Fruit fly (Drosophila melanogaster) whole organism, embryonic: ENCODE data around the gene ProRS-m.
A peak's percentile ranks its signal among the peaks of the same experiment; 100 is the strongest.

Source experiments
- Adf1 ChIP-seq: fragments of 200-800 bp; sonication (Bioruptor generic); IDR thresholded peaks from 2 replicates; pipeline ENCODE4 v1.3.6; 2022; ENCODE audit warnings: missing biosample characterization, missing genetic modification characterization
- Atf3 ChIP-seq: fragments of 200-800 bp; sonication (Bioruptor generic); optimal IDR thresholded peaks from 3 replicates; lab custom pipeline; 2016; ENCODE audit warnings: missing biosample characterization, missing genetic modification characterization
- B-H2 ChIP-seq: fragments of 200-800 bp; sonication (Bioruptor generic); optimal IDR thresholded peaks from 2 replicates; lab custom pipeline; 2018; ENCODE audit warnings: missing biosample characterization, mild to moderate bottlenecking, missing genetic modification characterization
- CG10462 ChIP-seq: fragments of 200-800 bp; sonication (Bioruptor generic); optimal IDR thresholded peaks from 2 replicates; lab custom pipeline; 2016; ENCODE audit warnings: missing biosample characterization, missing genetic modification characterization
- CG13287 ChIP-seq: fragments of 200-800 bp; sonication (Bioruptor generic); IDR thresholded peaks from 2 replicates; pipeline ENCODE4 v1.3.6; 2022; ENCODE audit warnings: missing biosample characterization, missing genetic modification characterization; ENCODE audit not compliant: partially characterized antibody
- CG14965 ChIP-seq: fragments of 200-800 bp; sonication (Bioruptor generic); optimal IDR thresholded peaks from 2 replicates; lab custom pipeline; 2016; ENCODE audit warnings: missing biosample characterization, missing genetic modification characterization, borderline replicate concordance
- CG15601 ChIP-seq: fragments of 200-800 bp; sonication (Bioruptor generic); optimal IDR thresholded peaks from 3 replicates; lab custom pipeline; 2019; ENCODE audit warnings: missing biosample characterization, mild to moderate bottlenecking, missing genetic modification characterization, moderate library complexity
- CG16815 ChIP-seq: fragments of 200-800 bp; sonication (Bioruptor generic); optimal IDR thresholded peaks from 3 replicates; lab custom pipeline; 2017; ENCODE audit warnings: missing biosample characterization, mild to moderate bottlenecking, missing genetic modification characterization
- CG1832 ChIP-seq: fragments of 200-800 bp; sonication (Bioruptor generic); optimal IDR thresholded peaks from 2 replicates; lab custom pipeline; 2017; ENCODE audit warnings: missing biosample characterization, mild to moderate bottlenecking, missing genetic modification characterization, inconsistent platforms
- CG2678 ChIP-seq: fragments of 200-800 bp; sonication (Bioruptor generic); optimal IDR thresholded peaks from 3 replicates; lab custom pipeline; 2019; ENCODE audit warnings: missing biosample characterization, mild to moderate bottlenecking, missing genetic modification characterization, moderate library complexity
- CG2712 ChIP-seq: fragments of 200-800 bp; optimal IDR thresholded peaks from 3 replicates; lab custom pipeline; 2019; ENCODE audit warnings: missing biosample characterization, mild to moderate bottlenecking, missing genetic modification characterization, moderate library complexity
- CG30403 ChIP-seq: fragments of 200-800 bp; sonication (Bioruptor generic); optimal IDR thresholded peaks from 3 replicates; lab custom pipeline; 2016; ENCODE audit warnings: missing biosample characterization, missing genetic modification characterization
- CG3065 ChIP-seq: fragments of 200-800 bp; sonication (Bioruptor generic); optimal IDR thresholded peaks from 2 replicates; lab custom pipeline; 2016; ENCODE audit warnings: missing biosample characterization, missing genetic modification characterization
- CG3281 ChIP-seq: fragments of 200-800 bp; sonication (Bioruptor generic); optimal IDR thresholded peaks from 3 replicates; lab custom pipeline; 2017; ENCODE audit warnings: missing biosample characterization, mild to moderate bottlenecking, missing genetic modification characterization
- CG33213 ChIP-seq: fragments of 200-800 bp; sonication (Bioruptor generic); optimal IDR thresholded peaks from 3 replicates; lab custom pipeline; 2016; ENCODE audit warnings: missing biosample characterization, missing genetic modification characterization
- CG43689 ChIP-seq: fragments of 200-800 bp; sonication (Bioruptor generic); IDR thresholded peaks from 2 replicates; pipeline ENCODE4 v1.3.6; 2022; ENCODE audit warnings: missing biosample characterization, missing genetic modification characterization
- CG5245 ChIP-seq: fragments of 200-800 bp; sonication (Bioruptor generic); optimal IDR thresholded peaks from 3 replicates; lab custom pipeline; 2016; ENCODE audit warnings: missing biosample characterization, missing genetic modification characterization
- CG5953 ChIP-seq: fragments of 200-800 bp; sonication (Bioruptor generic); IDR thresholded peaks from 2 replicates; pipeline ENCODE4 v1.3.6; 2022; ENCODE audit warnings: missing biosample characterization, missing genetic modification characterization
- CG6791 ChIP-seq: fragments of 200-800 bp; sonication (Bioruptor generic); IDR thresholded peaks from 3 replicates; pipeline ENCODE4 v1.3.6; 2022; ENCODE audit warnings: missing biosample characterization, missing genetic modification characterization; ENCODE audit not compliant: partially characterized antibody
- CG7357 ChIP-seq: fragments of 200-800 bp; sonication (Bioruptor generic); IDR thresholded peaks from 3 replicates; pipeline ENCODE4 v1.3.6; 2022; ENCODE audit warnings: missing biosample characterization, missing genetic modification characterization
- CG8089 ChIP-seq: fragments of 200-800 bp; sonication (Bioruptor generic); optimal IDR thresholded peaks from 3 replicates; lab custom pipeline; 2016; ENCODE audit warnings: missing biosample characterization, missing genetic modification characterization
- CG8765 ChIP-seq: fragments of 200-800 bp; sonication (Bioruptor generic); IDR thresholded peaks from 2 replicates; pipeline ENCODE4 v1.3.6; 2022; ENCODE audit warnings: missing biosample characterization, missing genetic modification characterization
- CkIIα-i1 ChIP-seq: fragments of 200-800 bp; sonication (Bioruptor generic); IDR thresholded peaks from 2 replicates; pipeline ENCODE4 v1.3.6; 2022; ENCODE audit warnings: missing biosample characterization, missing genetic modification characterization
- Dad ChIP-seq: fragments of 200-800 bp; sonication (Bioruptor generic); optimal IDR thresholded peaks from 3 replicates; lab custom pipeline; 2016; ENCODE audit warnings: missing biosample characterization, missing genetic modification characterization
- E2f1 ChIP-seq: fragments of 200-800 bp; sonication (Bioruptor generic); IDR thresholded peaks from 2 replicates; pipeline ENCODE4 v1.3.6; 2022; ENCODE audit warnings: missing biosample characterization, missing genetic modification characterization
- ERR ChIP-seq: fragments of 200-800 bp; sonication (Bioruptor generic); optimal IDR thresholded peaks from 2 replicates; lab custom pipeline; 2016; ENCODE audit warnings: missing biosample characterization, missing genetic modification characterization
- HmgZ ChIP-seq: fragments of 200-800 bp; sonication (Bioruptor generic); optimal IDR thresholded peaks from 2 replicates; lab custom pipeline; 2018; ENCODE audit warnings: missing biosample characterization, mild to moderate bottlenecking, missing genetic modification characterization
- Hr51 ChIP-seq, 2 experiments: fragments of 200-800 bp; sonication (Bioruptor generic); optimal IDR thresholded peaks; 2 replicates in 1 of 2; 3 replicates in 1 of 2; lab custom pipeline; 2016 to 2018; ENCODE audit warnings: missing biosample characterization in 2 of 2, missing genetic modification characterization in 2 of 2, mild to moderate bottlenecking in 1 of 2, moderate library complexity in 1 of 2
- Lim3 ChIP-seq: fragments of 200-800 bp; sonication (Bioruptor generic); IDR thresholded peaks from 2 replicates; pipeline ENCODE4 v1.3.6; 2022; ENCODE audit warnings: missing biosample characterization, missing genetic modification characterization
- NFAT ChIP-seq: fragments of 200-800 bp; sonication (Bioruptor generic); IDR thresholded peaks from 2 replicates; pipeline ENCODE4 v1.3.6; 2022; ENCODE audit warnings: missing biosample characterization, missing genetic modification characterization
- Ssrp ChIP-seq: fragments of 200-800 bp; sonication (Bioruptor generic); optimal IDR thresholded peaks from 2 replicates; lab custom pipeline; 2018; ENCODE audit warnings: missing biosample characterization, mild to moderate bottlenecking, missing genetic modification characterization, moderate library complexity
- bab2 ChIP-seq: fragments of 200-800 bp; sonication (Bioruptor generic); optimal IDR thresholded peaks from 2 replicates; lab custom pipeline; 2016; ENCODE audit warnings: missing biosample characterization, missing genetic modification characterization
- bowl ChIP-seq: fragments of 200-800 bp; sonication (Bioruptor generic); IDR thresholded peaks from 2 replicates; pipeline ENCODE4 v1.3.6; 2022; ENCODE audit warnings: missing biosample characterization, missing genetic modification characterization
- cas ChIP-seq: fragments of 200-800 bp; sonication (Bioruptor generic); IDR thresholded peaks from 2 replicates; pipeline ENCODE4 v1.3.6; 2022; ENCODE audit warnings: missing biosample characterization, missing genetic modification characterization
- chinmo ChIP-seq: fragments of 200-800 bp; sonication (Bioruptor generic); IDR thresholded peaks from 4 replicates; pipeline ENCODE4 v1.3.6; 2022; ENCODE audit warnings: missing biosample characterization, missing genetic modification characterization; ENCODE audit not compliant: partially characterized antibody
- corto ChIP-seq: fragments of 200-800 bp; sonication (Bioruptor generic); optimal IDR thresholded peaks from 2 replicates; lab custom pipeline; 2016; ENCODE audit warnings: missing biosample characterization, mild to moderate bottlenecking, missing genetic modification characterization, moderate library complexity
- da ChIP-seq: fragments of 200-800 bp; sonication (Bioruptor generic); optimal IDR thresholded peaks from 2 replicates; lab custom pipeline; 2016; ENCODE audit warnings: missing biosample characterization, missing genetic modification characterization
- ems ChIP-seq: fragments of 200-800 bp; sonication (Bioruptor generic); optimal IDR thresholded peaks from 3 replicates; lab custom pipeline; 2016; ENCODE audit warnings: missing biosample characterization, missing genetic modification characterization
- gfzf ChIP-seq: fragments of 200-800 bp; sonication (Bioruptor generic); optimal IDR thresholded peaks from 2 replicates; lab custom pipeline; 2016; ENCODE audit warnings: missing biosample characterization, mild to moderate bottlenecking, missing genetic modification characterization, moderate library complexity
- inv ChIP-seq: fragments of 200-800 bp; sonication (Bioruptor generic); IDR thresholded peaks from 2 replicates; pipeline ENCODE4 v1.3.6; 2022; ENCODE audit warnings: missing biosample characterization, missing genetic modification characterization; ENCODE audit not compliant: partially characterized antibody
- jigr1 ChIP-seq: fragments of 200-800 bp; sonication (Bioruptor generic); IDR thresholded peaks from 3 replicates; pipeline ENCODE4 v1.3.6; 2022; ENCODE audit warnings: missing biosample characterization, missing genetic modification characterization
- kah ChIP-seq: fragments of 200-800 bp; sonication (Bioruptor generic); optimal IDR thresholded peaks from 2 replicates; lab custom pipeline; 2018; ENCODE audit warnings: missing biosample characterization, mild to moderate bottlenecking, missing genetic modification characterization
- knrl ChIP-seq: fragments of 200-800 bp; sonication (Bioruptor generic); IDR thresholded peaks from 3 replicates; pipeline ENCODE4 v1.3.6; 2022; ENCODE audit warnings: missing biosample characterization, missing genetic modification characterization; ENCODE audit not compliant: partially characterized antibody
- lola ChIP-seq, 3 experiments: fragments of >200 bp in 2 of 3; fragments of 200-800 bp in 1 of 3; sonication (Bioruptor generic) in 1 of 3; optimal IDR thresholded peaks; 2 replicates each; lab custom pipeline; 2017 to 2019; ENCODE audit warnings: missing biosample characterization in 3 of 3, missing genetic modification characterization in 3 of 3, mild to moderate bottlenecking in 1 of 3, moderate library complexity in 1 of 3
- mld ChIP-seq: fragments of 200-800 bp; sonication (Bioruptor generic); IDR thresholded peaks from 3 replicates; pipeline ENCODE4 v1.3.6; 2022; ENCODE audit warnings: missing biosample characterization, missing genetic modification characterization; ENCODE audit not compliant: partially characterized antibody
- prd ChIP-seq, 3 experiments: fragments of >200 bp in 2 of 3; fragments of 200-800 bp in 1 of 3; sonication (Bioruptor generic) in 1 of 3; optimal IDR thresholded peaks in 2 of 3; IDR thresholded peaks in 1 of 3; 2 replicates in 2 of 3; 3 replicates in 1 of 3; pipeline versions ENCODE4 v1.3.6 to Lab custom; 2017 to 2022; ENCODE audit warnings: missing biosample characterization in 1 of 3, missing genetic modification characterization in 1 of 3
- pros ChIP-seq: fragments of 200-800 bp; sonication (Bioruptor generic); optimal IDR thresholded peaks from 3 replicates; lab custom pipeline; 2019; ENCODE audit warnings: missing biosample characterization, mild to moderate bottlenecking, missing genetic modification characterization, moderate library complexity
- sim ChIP-seq: fragments of 200-800 bp; sonication (Bioruptor generic); IDR thresholded peaks from 2 replicates; pipeline ENCODE4 v1.3.6; 2022; ENCODE audit warnings: missing biosample characterization, missing genetic modification characterization
- sisA ChIP-seq: fragments of 200-800 bp; sonication (Bioruptor generic); IDR thresholded peaks from 2 replicates; pipeline ENCODE4 v1.3.6; 2022; ENCODE audit warnings: missing biosample characterization, missing genetic modification characterization

Gene ProRS-m

DNA sequence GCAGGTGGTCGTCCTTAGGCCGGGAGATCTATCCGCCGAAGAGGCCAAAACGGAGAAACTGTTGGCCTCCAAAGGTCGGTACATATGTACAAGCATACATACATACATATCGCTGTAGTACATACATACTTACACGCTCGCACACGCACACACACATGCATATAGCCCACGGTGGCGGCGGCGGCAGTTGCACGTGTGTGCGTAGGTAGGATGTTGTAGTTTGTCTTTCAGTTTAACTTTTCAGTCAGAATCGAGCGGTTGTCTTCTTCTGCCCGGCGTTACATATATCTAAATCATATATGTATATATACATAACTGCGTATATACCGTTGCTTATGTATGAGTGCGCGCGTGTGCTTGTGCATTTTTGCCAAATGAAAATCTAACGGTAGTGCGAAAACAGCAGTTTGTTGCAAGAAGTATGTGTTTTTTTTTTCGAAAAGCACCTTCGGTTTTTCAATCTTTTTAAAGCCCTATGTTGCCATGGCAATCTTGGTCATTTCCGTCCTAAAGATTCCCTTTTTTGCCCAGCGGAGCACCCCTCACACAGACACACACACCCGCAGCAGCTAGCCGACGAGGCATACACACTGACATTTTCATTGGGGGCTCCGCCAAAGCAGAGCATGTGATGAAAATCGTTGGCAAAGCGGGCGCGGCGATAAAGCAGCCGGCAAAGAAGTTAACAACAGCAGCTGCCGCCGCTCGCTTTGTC, 19.4 kb downstream of the ProRS-m start (continued):
- TF ChIP-seq bowl (GFP tag; lab: Robert Waterston, UW): no peak
- TF ChIP-seq CG5953 (GFP tag; lab: Robert Waterston, UW): no peak
- TF ChIP-seq B-H2 (GFP tag; lab: Kevin White, UChicago): no peak
- no peak for TF ChIP-seq pros (GFP tag; lab: Kevin White, UChicago)
- no peak for TF ChIP-seq Lim3 (GFP tag; lab: Robert Waterston, UW)
- no peak for TF ChIP-seq Hr51 (GFP tag; optimal IDR thresholded peaks at IDR 0.05; lab: Kevin White, UChicago)
- TF ChIP-seq Atf3: no peak
- no peak for TF ChIP-seq CG1832 (GFP tag; lab: Kevin White, UChicago)
- no peak for TF ChIP-seq gfzf (GFP tag; lab: Kevin White, UChicago)
- TF ChIP-seq CG10462 (GFP tag; lab: Kevin White, UChicago): no peak
- TF ChIP-seq CG8089 (GFP tag; lab: Kevin White, UChicago): no peak
- no peak for TF ChIP-seq CG7357 (GFP tag; lab: Robert Waterston, UW)
- TF ChIP-seq CG6791 (GFP tag; lab: Robert Waterston, UW): no peak
- no peak for TF ChIP-seq mld (GFP tag; lab: Robert Waterston, UW)
- no peak for TF ChIP-seq HmgZ (tag; lab: Kevin White, UChicago)
- no peak for TF ChIP-seq CG15601 (tag; lab: Kevin White, UChicago)
- no peak for TF ChIP-seq Dad (GFP tag; lab: Kevin White, UChicago)
- TF ChIP-seq CG13287 (GFP tag; lab: Robert Waterston, UW): peak; percentile 55; the same call in 1 of the 2 replicates
- TF ChIP-seq CG30403: no peak
- TF ChIP-seq CkIIα-i1 (GFP tag; lab: Robert Waterston, UW): no peak
- TF ChIP-seq ems (GFP tag; lab: Kevin White, UChicago): no peak
- TF ChIP-seq jigr1 (GFP tag; lab: Robert Waterston, UW): no peak
- peak in 1 of 3 experiments; percentile 62 for TF ChIP-seq lola (GFP tag; optimal IDR thresholded peaks at IDR 0.05; lab: Kevin White, UChicago)
- no peak for TF ChIP-seq CG43689
- TF ChIP-seq CG3281: no peak
- TF ChIP-seq kah: no peak
- TF ChIP-seq CG33213 (GFP tag; lab: Kevin White, UChicago): no peak
- no peak; the same call in 3 of the 4 replicates for TF ChIP-seq chinmo (GFP tag; lab: Robert Waterston, UW)
- 0 out of 2 replicates have a peak, but pooled peaks have one; percentile 8 for TF ChIP-seq inv
- TF ChIP-seq cas (GFP tag; lab: Robert Waterston, UW): no peak

DNA sequence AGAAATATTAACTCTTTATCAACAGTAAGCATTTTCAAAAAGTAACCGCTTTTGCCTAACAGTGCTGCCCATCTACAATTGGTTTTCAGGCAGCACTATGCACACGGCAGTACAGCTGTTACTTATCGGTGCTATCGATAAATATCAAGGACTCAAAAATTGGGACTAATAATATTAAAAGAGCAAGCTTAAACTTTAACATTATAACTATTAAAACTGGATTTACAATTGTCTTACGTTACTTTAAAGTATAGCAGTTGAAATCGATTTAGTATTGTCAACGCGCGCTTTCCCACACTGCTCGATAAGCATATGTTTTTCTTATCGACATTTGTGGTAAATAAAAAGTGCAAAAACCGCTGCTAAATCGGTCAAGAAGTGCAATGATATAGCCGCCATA, 20.2 kb downstream of the ProRS-m start, which contains the start of the genes CG42245 and MEP-1:
CG42245 (plus strand) TSS at position 310 of the 400 bp plus-strand sequence.
MEP-1 (plus strand) TSS at position 310 of the 400 bp plus-strand sequence.
- TF ChIP-seq NFAT (GFP tag; lab: Robert Waterston, UW) (no peak), CG3065 (GFP tag; lab: Kevin White, UChicago) (peak; percentile 22), CG8765 (no peak), CG2712 (tag; lab: Kevin White, UChicago) (peak; percentile 63), prd (optimal IDR thresholded peaks at IDR 0.05; lab: Kevin White, UChicago) (no peak), prd (GFP tag; IDR thresholded peaks at IDR 0.05; lab: Robert Waterston, UW) (no peak), CG2678 (tag; lab: Kevin White, UChicago) (no peak), CG5245 (GFP tag; lab: Kevin White, UChicago) (peak; percentile 26), Adf1 (GFP tag; lab: Robert Waterston, UW) (0 out of 2 replicates have a peak, but pooled peaks have one; percentile 10), sisA (no peak), bab2 (GFP tag; lab: Kevin White, UChicago) (peak; percentile 48), CG14965 (no peak), sim (GFP tag; lab: Robert Waterston, UW) (no peak), corto (peak; percentile 20), Ssrp (tag; lab: Kevin White, UChicago) (peak; percentile 16), ERR (GFP tag; lab: Kevin White, UChicago) (peak; percentile 10), CG16815 (GFP tag; lab: Kevin White, UChicago) (no peak), E2f1 (GFP tag; lab: Robert Waterston, UW) (no peak), da (GFP tag; lab: Kevin White, UChicago) (no peak), knrl (GFP tag; lab: Robert Waterston, UW) (peak; percentile 66)
